Fruit fly (Drosophila melanogaster) whole organism, embryonic: ENCODE results near the gene Prosalpha6T.

Source experiments
- CG10654 ChIP-seq: fragments of 200-800 bp; sonication (Bioruptor generic); optimal IDR thresholded peaks from 2 replicates; lab custom pipeline; 2016; ENCODE audit warnings: missing biosample characterization, missing genetic modification characterization
- CG12071 ChIP-seq: fragments of 200-800 bp; sonication (Bioruptor generic); optimal IDR thresholded peaks from 3 replicates; lab custom pipeline; 2018; ENCODE audit warnings: missing biosample characterization, mild to moderate bottlenecking, missing genetic modification characterization
- CG13424 ChIP-seq: fragments of 200-800 bp; sonication (Bioruptor generic); optimal IDR thresholded peaks from 2 replicates; lab custom pipeline; 2019; ENCODE audit warnings: missing biosample characterization, mild to moderate bottlenecking, missing genetic modification characterization, moderate library complexity
- CG13775 ChIP-seq: fragments of 200-800 bp; sonication (Bioruptor generic); optimal IDR thresholded peaks from 3 replicates; lab custom pipeline; 2017; ENCODE audit warnings: missing biosample characterization, mild to moderate bottlenecking, missing genetic modification characterization
- CG15514 ChIP-seq: fragments of 200-800 bp; sonication (Bioruptor generic); optimal IDR thresholded peaks from 3 replicates; lab custom pipeline; 2017; ENCODE audit warnings: missing biosample characterization, missing genetic modification characterization, mild to moderate bottlenecking, moderate library complexity, missing genetic modification reagents
- CG17385 ChIP-seq: fragments of 200-800 bp; sonication (Bioruptor generic); optimal IDR thresholded peaks from 3 replicates; lab custom pipeline; 2018; ENCODE audit warnings: missing biosample characterization, mild to moderate bottlenecking, missing genetic modification characterization
- CG2129 ChIP-seq: fragments of 200-800 bp; sonication (Bioruptor generic); IDR thresholded peaks from 2 replicates; pipeline ENCODE4 v1.3.6; 2022; ENCODE audit warnings: missing biosample characterization, missing genetic modification characterization; ENCODE audit not compliant: partially characterized antibody
- CG2199 ChIP-seq: fragments of 200-800 bp; sonication (Bioruptor generic); IDR thresholded peaks from 3 replicates; pipeline ENCODE4 v1.3.6; 2022; ENCODE audit warnings: missing biosample characterization, missing genetic modification characterization
- CG3065 ChIP-seq: fragments of 200-800 bp; sonication (Bioruptor generic); optimal IDR thresholded peaks from 2 replicates; lab custom pipeline; 2016; ENCODE audit warnings: missing biosample characterization, missing genetic modification characterization
- CG34422 ChIP-seq: fragments of 200-800 bp; sonication (Bioruptor generic); IDR thresholded peaks from 3 replicates; pipeline ENCODE4 v1.3.6; 2022; ENCODE audit warnings: missing biosample characterization, missing genetic modification characterization
- CG4282 ChIP-seq: fragments of 200-800 bp; sonication (Bioruptor generic); optimal IDR thresholded peaks from 2 replicates; lab custom pipeline; 2016; ENCODE audit warnings: missing biosample characterization, missing genetic modification characterization
- CG6791 ChIP-seq: fragments of 200-800 bp; sonication (Bioruptor generic); IDR thresholded peaks from 3 replicates; pipeline ENCODE4 v1.3.6; 2022; ENCODE audit warnings: missing biosample characterization, missing genetic modification characterization; ENCODE audit not compliant: partially characterized antibody
- CG7987 ChIP-seq: fragments of 200-800 bp; sonication (Bioruptor generic); optimal IDR thresholded peaks from 2 replicates; lab custom pipeline; 2018; ENCODE audit warnings: missing biosample characterization, mild to moderate bottlenecking, missing genetic modification characterization, moderate library complexity
- CG8924 ChIP-seq: fragments of 200-800 bp; optimal IDR thresholded peaks from 3 replicates; lab custom pipeline; 2019; ENCODE audit warnings: missing biosample characterization, mild to moderate bottlenecking, missing genetic modification characterization, moderate library complexity
- CG9876 ChIP-seq: fragments of 200-800 bp; sonication (Bioruptor generic); optimal IDR thresholded peaks from 2 replicates; lab custom pipeline; 2016; ENCODE audit warnings: missing biosample characterization, missing genetic modification characterization
- CHES-1-like ChIP-seq: fragments of 200-800 bp; sonication (Bioruptor generic); optimal IDR thresholded peaks from 2 replicates; lab custom pipeline; 2016; ENCODE audit warnings: missing biosample characterization, missing genetic modification characterization
- D19A ChIP-seq: fragments of 200-800 bp; optimal IDR thresholded peaks from 3 replicates; lab custom pipeline; 2019; ENCODE audit warnings: missing biosample characterization, mild to moderate bottlenecking, missing genetic modification characterization, moderate library complexity
- Dll ChIP-seq: fragments of 200-800 bp; sonication (Bioruptor generic); IDR thresholded peaks from 4 replicates; pipeline ENCODE4 v1.3.6; 2022; ENCODE audit warnings: missing biosample characterization, missing genetic modification characterization; ENCODE audit not compliant: partially characterized antibody
- Drgx ChIP-seq: fragments of 200-800 bp; sonication (Bioruptor generic); IDR thresholded peaks from 2 replicates; pipeline ENCODE4 v1.3.6; 2022; ENCODE audit warnings: missing biosample characterization, missing genetic modification characterization
- E2f2 ChIP-seq: fragments of 200-800 bp; sonication (Bioruptor generic); IDR thresholded peaks from 2 replicates; pipeline ENCODE4 v1.3.6; 2022; ENCODE audit warnings: missing biosample characterization, missing genetic modification characterization
- ERR ChIP-seq: fragments of 200-800 bp; sonication (Bioruptor generic); optimal IDR thresholded peaks from 2 replicates; lab custom pipeline; 2016; ENCODE audit warnings: missing biosample characterization, missing genetic modification characterization
- Fer1 ChIP-seq: fragments of 200-800 bp; sonication (Bioruptor generic); optimal IDR thresholded peaks from 2 replicates; lab custom pipeline; 2017; ENCODE audit warnings: missing biosample characterization, mild to moderate bottlenecking, missing genetic modification characterization
- GATAe ChIP-seq: fragments of 200-800 bp; sonication (Bioruptor generic); conservative IDR thresholded peaks from 2 replicates; pipeline ENCODE4 v1.3.6; 2022; ENCODE audit warnings: missing biosample characterization, missing genetic modification characterization
- HHEX ChIP-seq: fragments of 200-800 bp; sonication (Bioruptor generic); optimal IDR thresholded peaks from 3 replicates; lab custom pipeline; 2017; ENCODE audit warnings: missing biosample characterization, mild to moderate bottlenecking, missing genetic modification characterization, missing genetic modification reagents
- Hmr ChIP-seq: fragments of 200-800 bp; sonication (Bioruptor generic); optimal IDR thresholded peaks from 3 replicates; lab custom pipeline; 2017; ENCODE audit warnings: mild to moderate bottlenecking, missing biosample characterization, missing genetic modification reagents, missing genetic modification characterization
- Jarid2 ChIP-seq: fragments of 200-800 bp; sonication (Bioruptor generic); optimal IDR thresholded peaks from 3 replicates; lab custom pipeline; 2017; ENCODE audit warnings: mild to moderate bottlenecking, missing biosample characterization, missing genetic modification reagents, missing genetic modification characterization
- Med ChIP-seq: fragments of 200-800 bp; sonication (Bioruptor generic); peaks from one replicate; lab custom pipeline; 2016; ENCODE audit warnings: missing biosample characterization, missing genetic modification characterization, mild to moderate bottlenecking, inconsistent platforms, moderate library complexity
- Nf-YA ChIP-seq: fragments of 200-800 bp; sonication (Bioruptor generic); IDR thresholded peaks from 2 replicates; pipeline ENCODE4 v1.3.6; 2022; ENCODE audit warnings: missing biosample characterization, missing genetic modification characterization
- Nf-YC ChIP-seq: fragments of 200-800 bp; optimal IDR thresholded peaks from 3 replicates; lab custom pipeline; 2019; ENCODE audit warnings: missing biosample characterization, mild to moderate bottlenecking, missing genetic modification characterization, moderate library complexity
- Vsx1 ChIP-seq: fragments of 200-800 bp; sonication (Bioruptor generic); optimal IDR thresholded peaks from 2 replicates; lab custom pipeline; 2017; ENCODE audit warnings: missing biosample characterization, mild to moderate bottlenecking, missing genetic modification characterization, missing genetic modification reagents
- al ChIP-seq: fragments of 200-800 bp; sonication (Bioruptor generic); IDR thresholded peaks from 2 replicates; pipeline ENCODE4 v1.3.6; 2022; ENCODE audit warnings: missing biosample characterization, missing genetic modification characterization
- ci ChIP-seq: fragments of 200-800 bp; sonication (Bioruptor generic); IDR thresholded peaks from 3 replicates; pipeline ENCODE4 v1.3.6; 2022; ENCODE audit warnings: missing biosample characterization, missing genetic modification characterization
- dimm ChIP-seq: fragments of 200-800 bp; sonication (Bioruptor generic); IDR thresholded peaks from 2 replicates; pipeline ENCODE4 v1.3.6; 2022; ENCODE audit warnings: missing biosample characterization, missing genetic modification characterization
- dmrt11E ChIP-seq: fragments of 200-800 bp; sonication (Bioruptor generic); optimal IDR thresholded peaks from 3 replicates; lab custom pipeline; 2018; ENCODE audit warnings: missing biosample characterization, mild to moderate bottlenecking, missing genetic modification characterization, moderate library complexity
- fd96Cb ChIP-seq: fragments of 200-800 bp; sonication (Bioruptor generic); optimal IDR thresholded peaks from 2 replicates; lab custom pipeline; 2018; ENCODE audit warnings: missing biosample characterization, mild to moderate bottlenecking, missing genetic modification characterization, moderate library complexity
- ftz-f1 ChIP-seq: fragments of 200-800 bp; sonication (Bioruptor generic); optimal IDR thresholded peaks from 2 replicates; lab custom pipeline; 2016; ENCODE audit warnings: missing biosample characterization, missing genetic modification characterization
- fu2 ChIP-seq: fragments of 200-800 bp; sonication (Bioruptor generic); optimal IDR thresholded peaks from 2 replicates; lab custom pipeline; 2016; ENCODE audit warnings: missing biosample characterization, missing genetic modification characterization
- gfzf ChIP-seq: fragments of 200-800 bp; sonication (Bioruptor generic); optimal IDR thresholded peaks from 2 replicates; lab custom pipeline; 2016; ENCODE audit warnings: missing biosample characterization, mild to moderate bottlenecking, missing genetic modification characterization, moderate library complexity
- lola ChIP-seq, 3 experiments: fragments of >200 bp in 2 of 3; fragments of 200-800 bp in 1 of 3; sonication (Bioruptor generic) in 1 of 3; optimal IDR thresholded peaks; 2 replicates each; lab custom pipeline; 2017 to 2019; ENCODE audit warnings: missing biosample characterization in 3 of 3, missing genetic modification characterization in 3 of 3, mild to moderate bottlenecking in 1 of 3, moderate library complexity in 1 of 3
- mirr ChIP-seq: fragments of 200-800 bp; sonication (Bioruptor generic); optimal IDR thresholded peaks from 3 replicates; lab custom pipeline; 2018; ENCODE audit warnings: missing biosample characterization, mild to moderate bottlenecking, missing genetic modification characterization
- otp ChIP-seq: fragments of 200-800 bp; sonication (Bioruptor generic); IDR thresholded peaks from 3 replicates; pipeline ENCODE4, ENCODE4 v1.3.6; 2022; ENCODE audit warnings: missing biosample characterization, missing genetic modification characterization
- pum ChIP-seq: fragments of 200-800 bp; sonication (Bioruptor generic); optimal IDR thresholded peaks from 2 replicates; lab custom pipeline; 2016; ENCODE audit warnings: missing biosample characterization, missing genetic modification characterization
- tll ChIP-seq, 2 experiments: fragments of 200-800 bp in 1 of 2; fragments of >200 bp in 1 of 2; sonication (Bioruptor generic) in 1 of 2; optimal IDR thresholded peaks; 2 replicates each; lab custom pipeline; 2017 to 2019; ENCODE audit warnings: missing biosample characterization in 2 of 2, missing genetic modification characterization in 2 of 2, mild to moderate bottlenecking in 1 of 2, moderate library complexity in 1 of 2
- tna ChIP-seq: fragments of 200-800 bp; sonication (Bioruptor generic); IDR thresholded peaks from 2 replicates; pipeline ENCODE4 v1.3.6; 2022; ENCODE audit warnings: missing biosample characterization, missing genetic modification characterization; ENCODE audit not compliant: partially characterized antibody
- twi ChIP-seq: fragments of 200-800 bp; optimal IDR thresholded peaks from 2 replicates; lab custom pipeline; 2019; ENCODE audit warnings: missing biosample characterization, mild to moderate bottlenecking, missing genetic modification characterization, moderate library complexity
- usp ChIP-seq: fragments of >200 bp; optimal IDR thresholded peaks from 2 replicates; lab custom pipeline; 2017; ENCODE audit warnings: missing biosample characterization, missing genetic modification characterization
- zf30C ChIP-seq: fragments of 200-800 bp; sonication (Bioruptor generic); optimal IDR thresholded peaks from 3 replicates; lab custom pipeline; 2018; ENCODE audit warnings: missing biosample characterization, mild to moderate bottlenecking, missing genetic modification characterization
- zfh1 ChIP-seq: fragments of 200-800 bp; sonication (Bioruptor generic); IDR thresholded peaks from 3 replicates; pipeline ENCODE4 v1.3.6; 2022; ENCODE audit warnings: missing biosample characterization, missing genetic modification characterization

Gene Prosalpha6T

DNA sequence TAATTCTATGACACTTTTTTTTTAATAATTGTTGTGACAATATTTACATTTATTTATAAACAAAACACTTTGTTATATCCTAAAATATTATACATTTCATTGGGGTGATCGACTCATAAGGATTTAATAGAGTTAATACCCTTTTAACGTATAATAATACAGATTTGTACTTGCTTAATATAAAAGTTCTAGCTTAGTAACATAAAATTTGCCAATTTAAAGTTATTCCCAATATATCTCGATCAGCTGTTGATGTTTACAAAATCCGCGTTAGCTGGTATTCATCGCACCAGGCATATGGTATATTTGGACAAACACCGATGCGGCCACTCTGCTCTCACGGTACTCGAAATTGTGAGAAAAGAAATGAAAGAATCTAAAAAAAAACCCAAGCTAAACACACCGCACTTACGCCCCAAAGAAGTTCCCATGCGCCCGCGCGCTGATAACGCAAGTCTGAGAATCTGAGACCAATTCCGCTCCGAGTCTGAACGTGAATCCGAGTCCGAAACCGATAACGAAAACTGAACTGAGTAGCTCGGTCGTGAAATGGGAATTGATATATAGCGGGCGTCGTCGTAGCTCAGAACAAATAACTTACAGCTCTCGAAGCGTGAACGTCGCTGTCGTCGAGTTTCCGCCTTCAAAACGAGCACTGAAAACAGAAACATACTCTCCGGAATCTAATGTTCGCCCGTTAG, 28.3 kb upstream of the Prosalpha6T start, which contains the start of gene Pect (continued):
- peak; percentile 37 for TF ChIP-seq dmrt11E (tag; lab: Kevin White, UChicago)
- TF ChIP-seq Nf-YC (tag; lab: Kevin White, UChicago) = no peak
- peak; percentile 71 for TF ChIP-seq CG8924 (tag; lab: Kevin White, UChicago)
- TF ChIP-seq HHEX = no peak
- TF ChIP-seq gfzf (GFP tag; lab: Kevin White, UChicago) = peak; percentile 89
- TF ChIP-seq CG15514 (GFP tag; lab: Kevin White, UChicago) = peak; percentile 98
- TF ChIP-seq CG7987 (GFP tag; lab: Kevin White, UChicago) = no peak
- 0 out of 2 replicates have a peak, but pooled peaks have one; percentile 6 for TF ChIP-seq E2f2 (GFP tag; lab: Robert Waterston, UW)
- no peak for TF ChIP-seq zf30C (GFP tag; lab: Kevin White, UChicago)
- peak; percentile 59 for TF ChIP-seq CG13424 (tag; lab: Kevin White, UChicago)
- TF ChIP-seq twi = no peak
- TF ChIP-seq Nf-YA = no peak
- TF ChIP-seq ERR (GFP tag; lab: Kevin White, UChicago) = peak; percentile 7
- peak; percentile 4 for TF ChIP-seq ftz-f1 (GFP tag; lab: Kevin White, UChicago)
- TF ChIP-seq CG13775 = peak; percentile 52
- TF ChIP-seq lola (GFP tag; optimal IDR thresholded peaks at IDR 0.05; lab: Kevin White, UChicago) = peak in 1 of 3 experiments; percentile 26
- TF ChIP-seq GATAe (GFP tag; lab: Robert Waterston, UW) = peak; percentile 56; the same call in 1 of the 2 replicates
- no peak for TF ChIP-seq Vsx1 (GFP tag; lab: Kevin White, UChicago)
- peak; percentile 6 for TF ChIP-seq Hmr (GFP tag; lab: Kevin White, UChicago)
- TF ChIP-seq ci (GFP tag; lab: Robert Waterston, UW) = peak; percentile 9; the same call in 1 of the 3 replicates
- peak in 1 of 2 experiments; percentile 14 for TF ChIP-seq tll (GFP tag; optimal IDR thresholded peaks at IDR 0.05; lab: Kevin White, UChicago)
- no peak for TF ChIP-seq CG12071 (GFP tag; lab: Kevin White, UChicago)
- TF ChIP-seq Dll (GFP tag; lab: Robert Waterston, UW) = peak; percentile 62; the same call in 2 of the 4 replicates
- no peak for TF ChIP-seq zfh1 (GFP tag; lab: Robert Waterston, UW)
- no peak for TF ChIP-seq D19A (tag; lab: Kevin White, UChicago)
- no peak; the same call in 1 of the 2 replicates for TF ChIP-seq tna (GFP tag; lab: Robert Waterston, UW)
- peak; percentile 49 for TF ChIP-seq mirr (GFP tag; lab: Kevin White, UChicago)
- TF ChIP-seq pum = no peak
- no peak for TF ChIP-seq CG4282
- peak; percentile 15; the same call in 1 of the 3 replicates for TF ChIP-seq CG34422 (GFP tag; lab: Robert Waterston, UW)
- TF ChIP-seq fu2 (GFP tag; lab: Kevin White, UChicago) = no peak
- 0 out of 2 replicates have a peak, but pooled peaks have one; percentile 9 for TF ChIP-seq Drgx (GFP tag; lab: Robert Waterston, UW)
- no peak for TF ChIP-seq usp
- peak; percentile 79 for TF ChIP-seq Med (GFP tag; lab: Kevin White, UChicago)
- TF ChIP-seq Fer1 (GFP tag; lab: Kevin White, UChicago) = peak; percentile 66
- TF ChIP-seq CG6791 (GFP tag; lab: Robert Waterston, UW) = no peak
- TF ChIP-seq CG17385 = peak; percentile 5
- no peak for TF ChIP-seq otp (GFP tag; lab: Robert Waterston, UW)
- TF ChIP-seq fd96Cb (tag; lab: Kevin White, UChicago) = peak; percentile 12
- TF ChIP-seq CG10654 (GFP tag; lab: Kevin White, UChicago) = no peak
- no peak for TF ChIP-seq CG9876 (GFP tag; lab: Kevin White, UChicago)
- TF ChIP-seq CG2199 (GFP tag; lab: Robert Waterston, UW) = 0 out of 3 replicates have a peak, but pooled peaks have one; percentile 54
- TF ChIP-seq al (GFP tag; lab: Robert Waterston, UW) = 0 out of 2 replicates have a peak, but pooled peaks have one; percentile 27
- TF ChIP-seq CG2129 = no peak; the same call in 1 of the 2 replicates
- no peak for TF ChIP-seq dimm (GFP tag; lab: Robert Waterston, UW)
- no peak for TF ChIP-seq CG3065 (GFP tag; lab: Kevin White, UChicago)
- peak; percentile 65 for TF ChIP-seq Jarid2 (GFP tag; lab: Kevin White, UChicago)
- no peak for TF ChIP-seq CHES-1-like (GFP tag; lab: Kevin White, UChicago)
